Worm (Caenorhabditis elegans) whole organism, young adult: ENCODE measurements around the gene R07E5.4.

ENCODE experiments used
- ama-1 ChIP-seq, 3 experiments: fragments of 150-350 bp in 1 of 3; sonication (generic microtip) in 2 of 3; optimal IDR thresholded peaks; 2 replicates each; lab custom pipeline; 2014 to 2018; ENCODE audit warnings: missing biosample characterization in 2 of 3, missing genetic modification characterization in 2 of 3, missing genetic modification reagents in 2 of 3
- dpff-1 ChIP-seq: sonication (generic microtip); optimal IDR thresholded peaks from 2 replicates; lab custom pipeline; 2017; ENCODE audit warnings: mild to moderate bottlenecking, missing genetic modification characterization, missing compliant biosample characterization
- nfya-1 ChIP-seq: sonication (generic microtip); optimal IDR thresholded peaks from 2 replicates; lab custom pipeline; 2017; ENCODE audit warnings: antibody characterized with exemption, missing compliant biosample characterization, missing genetic modification characterization, borderline replicate concordance; ENCODE audit not compliant: insufficient read depth
- rpc-1 ChIP-seq, 2 experiments: fragments of 150-350 bp in 1 of 2; sonication (generic microtip) in 1 of 2; optimal IDR thresholded peaks; 2 replicates each; lab custom pipeline; 2014 to 2018; ENCODE audit warnings: missing biosample characterization in 1 of 2, missing genetic modification characterization in 1 of 2, missing genetic modification reagents in 1 of 2, missing genotype in 1 of 2

ce11 chrIII:4356384-4356783 lies 38.2 kb upstream of the R07E5.4 start, which contains the start of gene mnp-1:
- TF ChIP-seq nfya-1 (tag; lab: Kevin White, UChicago) (no peak), dpff-1 (tag; lab: Kevin White, UChicago) (no peak), rpc-1 (optimal IDR thresholded peaks at IDR 0.05; lab: Kevin White, UChicago) (no peak), rpc-1 (tag; optimal IDR thresholded peaks at IDR 0.05; lab: Kevin White, UChicago) (no peak), ama-1 (optimal IDR thresholded peaks at IDR 0.05; lab: Kevin White, UChicago) (no peak), ama-1 (GFP tag; optimal IDR thresholded peaks at IDR 0.05; lab: Kevin White, UChicago) (no peak)
